Fruit fly (Drosophila melanogaster) whole organism, prepupa: ENCODE measurements around the gene Arl5.

ENCODE experiments used
- Blimp-1 ChIP-seq: fragments of 200-800 bp; sonication (Bioruptor generic); optimal IDR thresholded peaks from 3 replicates; lab custom pipeline; 2017; ENCODE audit warnings: missing biosample characterization, missing genetic modification characterization, mild to moderate bottlenecking, moderate library complexity, missing genetic modification reagents
- CG10631 ChIP-seq: fragments of 200-800 bp; sonication (Bioruptor generic); optimal IDR thresholded peaks from 2 replicates; lab custom pipeline; 2016; ENCODE audit warnings: missing biosample characterization, missing genetic modification characterization
- CG10669 ChIP-seq: fragments of 200-800 bp; sonication (Bioruptor generic); optimal IDR thresholded peaks from 3 replicates; lab custom pipeline; 2018; ENCODE audit warnings: missing biosample characterization, mild to moderate bottlenecking, missing genetic modification characterization, moderate library complexity
- CG11294 ChIP-seq: fragments of 200-800 bp; sonication (Bioruptor generic); IDR thresholded peaks from 2 replicates; pipeline ENCODE4 v1.3.6; 2022; ENCODE audit warnings: missing biosample characterization, missing genetic modification characterization
- CG15336 ChIP-seq: fragments of 200-800 bp; sonication (Bioruptor generic); IDR thresholded peaks from 2 replicates; pipeline ENCODE4 v1.3.6; 2022; ENCODE audit warnings: missing biosample characterization, missing genetic modification characterization
- CG32006 ChIP-seq: fragments of 200-800 bp; sonication (Bioruptor generic); optimal IDR thresholded peaks from 3 replicates; lab custom pipeline; 2017; ENCODE audit warnings: missing biosample characterization, mild to moderate bottlenecking, missing genetic modification characterization
- CG4318 ChIP-seq: fragments of 200-800 bp; sonication (Bioruptor generic); optimal IDR thresholded peaks from 3 replicates; lab custom pipeline; 2017; ENCODE audit warnings: missing biosample characterization, mild to moderate bottlenecking, missing genetic modification characterization
- CG6163 ChIP-seq: fragments of 200-800 bp; sonication (Bioruptor generic); IDR thresholded peaks from 3 replicates; pipeline ENCODE4 v1.3.6; 2022; ENCODE audit warnings: missing biosample characterization, missing genetic modification characterization
- CG6276 ChIP-seq: fragments of 200-800 bp; sonication (Bioruptor generic); optimal IDR thresholded peaks from 2 replicates; lab custom pipeline; 2017; ENCODE audit warnings: missing biosample characterization, mild to moderate bottlenecking, missing genetic modification characterization
- CG6808 ChIP-seq: fragments of 200-800 bp; sonication (Bioruptor generic); optimal IDR thresholded peaks from 3 replicates; lab custom pipeline; 2017; ENCODE audit warnings: missing biosample characterization, missing genetic modification characterization, mild to moderate bottlenecking, moderate library complexity, missing genetic modification reagents
- CG6854 ChIP-seq: fragments of 200-800 bp; sonication (Bioruptor generic); optimal IDR thresholded peaks from 2 replicates; lab custom pipeline; 2017; ENCODE audit warnings: missing biosample characterization, mild to moderate bottlenecking, missing genetic modification characterization
- CG8119 ChIP-seq: fragments of 200-800 bp; sonication (Bioruptor generic); IDR thresholded peaks from 3 replicates; pipeline ENCODE4 v1.3.6; 2022; ENCODE audit warnings: missing biosample characterization, missing genetic modification characterization
- CG8319 ChIP-seq: fragments of 200-800 bp; sonication (Bioruptor generic); optimal IDR thresholded peaks from 3 replicates; lab custom pipeline; 2016; ENCODE audit warnings: missing biosample characterization, missing genetic modification characterization
- CG8632 ChIP-seq: fragments of 200-800 bp; sonication (Bioruptor generic); optimal IDR thresholded peaks from 3 replicates; lab custom pipeline; 2016; ENCODE audit warnings: missing biosample characterization, missing genetic modification characterization
- Eip75B ChIP-seq: fragments of 200-800 bp; sonication (Bioruptor generic); optimal IDR thresholded peaks from 3 replicates; lab custom pipeline; 2016; ENCODE audit warnings: missing biosample characterization, missing genetic modification characterization
- Eip78C ChIP-seq: fragments of 200-800 bp; sonication (Bioruptor generic); peaks from one replicate; lab custom pipeline; 2016; ENCODE audit warnings: missing biosample characterization, missing genetic modification characterization
- Ets21C ChIP-seq: fragments of 200-800 bp; sonication (Bioruptor generic); optimal IDR thresholded peaks from 3 replicates; lab custom pipeline; 2016; ENCODE audit warnings: missing biosample characterization, missing genetic modification characterization
- Ets96B ChIP-seq: fragments of 200-800 bp; optimal IDR thresholded peaks from 2 replicates; lab custom pipeline; 2019; ENCODE audit warnings: missing biosample characterization, mild to moderate bottlenecking, missing genetic modification characterization, moderate library complexity
- Gug ChIP-seq: fragments of 200-800 bp; sonication (Bioruptor generic); IDR thresholded peaks from 2 replicates; pipeline ENCODE4 v1.3.6; 2022; ENCODE audit warnings: missing biosample characterization, missing genetic modification characterization
- Hr39 ChIP-seq: fragments of 200-800 bp; sonication (Bioruptor generic); optimal IDR thresholded peaks from 2 replicates; lab custom pipeline; 2016; ENCODE audit warnings: missing biosample characterization, missing genetic modification characterization
- Hr4 ChIP-seq: fragments of 200-800 bp; sonication (Bioruptor generic); optimal IDR thresholded peaks from 3 replicates; lab custom pipeline; 2016; ENCODE audit warnings: missing biosample characterization, missing genetic modification characterization
- Lpt ChIP-seq: fragments of 200-800 bp; sonication (Bioruptor generic); optimal IDR thresholded peaks from 3 replicates; lab custom pipeline; 2016; ENCODE audit warnings: missing biosample characterization, missing genetic modification characterization
- Met ChIP-seq: fragments of 200-800 bp; sonication (Bioruptor generic); optimal IDR thresholded peaks from 3 replicates; lab custom pipeline; 2016; ENCODE audit warnings: missing biosample characterization, missing genetic modification characterization
- OdsH ChIP-seq: fragments of 200-800 bp; sonication (Bioruptor generic); optimal IDR thresholded peaks from 3 replicates; lab custom pipeline; 2016; ENCODE audit warnings: missing biosample characterization, missing genetic modification characterization
- Sox102F ChIP-seq: fragments of 200-800 bp; sonication (Bioruptor generic); optimal IDR thresholded peaks from 2 replicates; lab custom pipeline; 2016; ENCODE audit warnings: missing biosample characterization, mild to moderate bottlenecking, missing genetic modification characterization
- Sox15 ChIP-seq: fragments of 200-800 bp; sonication (Bioruptor generic); optimal IDR thresholded peaks from 3 replicates; lab custom pipeline; 2016; ENCODE audit warnings: missing biosample characterization, missing genetic modification characterization
- achi ChIP-seq: fragments of 200-800 bp; sonication (Bioruptor generic); optimal IDR thresholded peaks from 3 replicates; lab custom pipeline; 2016; ENCODE audit warnings: missing biosample characterization, missing genetic modification characterization
- acj6 ChIP-seq: fragments of 200-800 bp; sonication (Bioruptor generic); optimal IDR thresholded peaks from 3 replicates; lab custom pipeline; 2016; ENCODE audit warnings: missing biosample characterization, missing genetic modification characterization
- dac ChIP-seq: fragments of 200-800 bp; sonication (Bioruptor generic); optimal IDR thresholded peaks from 2 replicates; lab custom pipeline; 2017; ENCODE audit warnings: missing biosample characterization, mild to moderate bottlenecking, missing genetic modification characterization
- eg ChIP-seq: fragments of 200-800 bp; sonication (Bioruptor generic); IDR thresholded peaks from 3 replicates; pipeline ENCODE4 v1.3.6; 2022; ENCODE audit warnings: missing biosample characterization, missing genetic modification characterization
- fd59A ChIP-seq: fragments of 200-800 bp; sonication (Bioruptor generic); optimal IDR thresholded peaks from 2 replicates; lab custom pipeline; 2017; ENCODE audit warnings: missing biosample characterization, mild to moderate bottlenecking, missing genetic modification characterization, missing genetic modification reagents
- pdm3 ChIP-seq: fragments of 200-800 bp; sonication (Bioruptor generic); optimal IDR thresholded peaks from 3 replicates; lab custom pipeline; 2016; ENCODE audit warnings: missing biosample characterization, missing genetic modification characterization
- salr ChIP-seq, 2 experiments: fragments of 200-800 bp; sonication (Bioruptor generic); optimal IDR thresholded peaks; 3 replicates each; lab custom pipeline; 2016 to 2018; ENCODE audit warnings: missing biosample characterization in 2 of 2, missing genetic modification characterization in 2 of 2, mild to moderate bottlenecking in 1 of 2
- spab ChIP-seq: fragments of 200-800 bp; sonication (Bioruptor generic); optimal IDR thresholded peaks from 2 replicates; lab custom pipeline; 2017; ENCODE audit warnings: missing biosample characterization, mild to moderate bottlenecking, missing genetic modification characterization, missing genetic modification reagents

The Arl5 gene

dm6 chr3L:8336372-8336771, 36.7 kb upstream of the Arl5 start, which contains the start of gene Cpr66Cb:
Gene Cpr66Cb, plus strand, starts transcription at chr3L:8336672.
- TF ChIP-seq eg (GFP tag; lab: Robert Waterston, UW) (0 out of 3 replicates have a peak, but pooled peaks have one; percentile 16), spab (GFP tag; lab: Kevin White, UChicago) (no peak), CG10631 (no peak), CG32006 (GFP tag; lab: Kevin White, UChicago) (peak; percentile 53), Lpt (GFP tag; lab: Kevin White, UChicago) (peak; percentile 7), CG6808 (GFP tag; lab: Kevin White, UChicago) (no peak), CG11294 (GFP tag; lab: Robert Waterston, UW) (no peak), CG6163 (GFP tag; lab: Robert Waterston, UW) (no peak), CG8632 (GFP tag; lab: Kevin White, UChicago) (no peak)

- TF ChIP-seq salr (GFP tag; optimal IDR thresholded peaks at IDR 0.05; lab: Kevin White, UChicago) = no peak
- no peak for TF ChIP-seq Met (GFP tag; lab: Kevin White, UChicago)
- no peak for TF ChIP-seq Hr39
- TF ChIP-seq CG32006 (GFP tag; lab: Kevin White, UChicago) = peak; percentile 35
- no peak for TF ChIP-seq CG10669 (GFP tag; lab: Kevin White, UChicago)
- no peak for TF ChIP-seq spab (GFP tag; lab: Kevin White, UChicago)
- no peak for TF ChIP-seq pdm3
- TF ChIP-seq CG6854 (GFP tag; lab: Kevin White, UChicago) = no peak
- TF ChIP-seq Hr4 (GFP tag; lab: Kevin White, UChicago) = peak; percentile 48
- TF ChIP-seq Eip75B (GFP tag; lab: Kevin White, UChicago) = no peak
- TF ChIP-seq Blimp-1 = no peak
- TF ChIP-seq eg (GFP tag; lab: Robert Waterston, UW) = peak; percentile 60; the same call in 2 of the 3 replicates
- TF ChIP-seq CG15336 (GFP tag; lab: Robert Waterston, UW) = 0 out of 2 replicates have a peak, but pooled peaks have one; percentile 21
- TF ChIP-seq achi (GFP tag; lab: Kevin White, UChicago) = no peak
- peak; percentile 39 for TF ChIP-seq CG6276
- TF ChIP-seq CG4318 (GFP tag; lab: Kevin White, UChicago) = peak; percentile 25
- peak; percentile 59; the same call in 2 of the 3 replicates for TF ChIP-seq CG8119 (GFP tag; lab: Robert Waterston, UW)
- TF ChIP-seq dac (GFP tag; lab: Kevin White, UChicago) = no peak
- no peak for TF ChIP-seq Sox102F (GFP tag; lab: Kevin White, UChicago)
- no peak for TF ChIP-seq Gug
- TF ChIP-seq CG11294 (GFP tag; lab: Robert Waterston, UW) = no peak
- no peak for TF ChIP-seq acj6
- TF ChIP-seq fd59A (GFP tag; lab: Kevin White, UChicago) = no peak
- TF ChIP-seq Sox15 (GFP tag; lab: Kevin White, UChicago) = no peak
- TF ChIP-seq, all 60 proteins: peak for 7
Observed at dm6 chr3L:8334338-8334737, 34.7 kb upstream of the Arl5 start.

dm6 chr3L:8333574-8333973, 33.9 kb upstream of the Arl5 start:
- TF ChIP-seq Ets21C (no peak), Eip78C (GFP tag; lab: Kevin White, UChicago) (peak; percentile 41), CG6276 (peak; percentile 61), CG6808 (GFP tag; lab: Kevin White, UChicago) (no peak), Hr4 (GFP tag; lab: Kevin White, UChicago) (peak; percentile 36), CG32006 (GFP tag; lab: Kevin White, UChicago) (peak; percentile 2), OdsH (no peak), CG8319 (GFP tag; lab: Kevin White, UChicago) (no peak), CG8119 (GFP tag; lab: Robert Waterston, UW) (peak; percentile 58), CG15336 (GFP tag; lab: Robert Waterston, UW) (0 out of 2 replicates have a peak, but pooled peaks have one; percentile 27)
- TF ChIP-seq, all 60 proteins: peak for 6

- TF ChIP-seq Ets96B (tag; lab: Kevin White, UChicago) (no peak), Met (GFP tag; lab: Kevin White, UChicago) (no peak), CG8119 (GFP tag; lab: Robert Waterston, UW) (no peak)
Observed at dm6 chr3L:8331414-8331813, 31.8 kb upstream of the Arl5 start.
